Worm (Caenorhabditis elegans) whole organism, midembryonic: ENCODE measurements around the gene C33C12.11.
"Not testable (repeated sequence)": the region's sequence is repeated elsewhere in the genome, so short reads cannot be mapped to it uniquely, and the experiment has no call there.

ENCODE experiments used
- T22C8.4 ChIP-seq: fragments of 200-800 bp; sonication (Bioruptor generic); IDR thresholded peaks from 2 replicates; pipeline ENCODE4 v1.3.6; 2022; ENCODE audit warnings: missing genetic modification characterization, missing compliant biosample characterization
- cog-1 ChIP-seq: sonication (generic microtip); optimal IDR thresholded peaks from 2 replicates; lab custom pipeline; 2016; ENCODE audit warnings: missing genetic modification characterization, missing compliant biosample characterization
- flt-1 ChIP-seq: fragments of 200-800 bp; sonication (Bioruptor generic); IDR thresholded peaks from 2 replicates; pipeline ENCODE4 v1.3.6; 2022; ENCODE audit warnings: missing genetic modification characterization, missing compliant biosample characterization
- klf-2 ChIP-seq: fragments of 200-800 bp; sonication (Bioruptor generic); conservative IDR thresholded peaks from 2 replicates; pipeline ENCODE4 v1.3.6; 2022; ENCODE audit warnings: missing genetic modification reagents, missing genetic modification characterization, missing compliant biosample characterization
- med-1 ChIP-seq: sonication (generic microtip); optimal IDR thresholded peaks from 2 replicates; lab custom pipeline; 2017; ENCODE audit warnings: missing genetic modification characterization, mild to moderate bottlenecking, missing compliant biosample characterization, antibody characterized with exemption, missing genetic modification reagents; ENCODE audit not compliant: insufficient read depth
- ref-1 ChIP-seq: fragments of 200-800 bp; sonication (Bioruptor generic); conservative IDR thresholded peaks from 2 replicates; pipeline ENCODE4 v1.3.6; 2022; ENCODE audit warnings: missing genetic modification reagents, missing genetic modification characterization, missing compliant biosample characterization
- tab-1 ChIP-seq: fragments of 200-800 bp; sonication (Bioruptor generic); IDR thresholded peaks from 2 replicates; pipeline ENCODE4 v1.3.6; 2022; ENCODE audit warnings: missing genetic modification characterization, missing compliant biosample characterization
- ztf-23 ChIP-seq: fragments of 200-800 bp; sonication (Bioruptor generic); IDR thresholded peaks from 2 replicates; pipeline ENCODE4 v1.3.6; 2022; ENCODE audit warnings: missing genetic modification reagents, missing genetic modification characterization, missing compliant biosample characterization
- ztf-29 ChIP-seq: fragments of 200-800 bp; sonication (Bioruptor generic); IDR thresholded peaks from 2 replicates; pipeline ENCODE4 v1.3.6; 2022; ENCODE audit warnings: missing genetic modification reagents, missing genetic modification characterization, missing compliant biosample characterization

C33C12.11 gene

ce11 chrII:2163370-2163882, at the start of gene C33C12.11:
TSS of gene C33C12.11 (minus strand) at chrII:2163832.
- TF ChIP-seq T22C8.4, flt-1, ref-1 (GFP tag; lab: Robert Waterston, UW): not testable (repeated sequence)

DNA sequence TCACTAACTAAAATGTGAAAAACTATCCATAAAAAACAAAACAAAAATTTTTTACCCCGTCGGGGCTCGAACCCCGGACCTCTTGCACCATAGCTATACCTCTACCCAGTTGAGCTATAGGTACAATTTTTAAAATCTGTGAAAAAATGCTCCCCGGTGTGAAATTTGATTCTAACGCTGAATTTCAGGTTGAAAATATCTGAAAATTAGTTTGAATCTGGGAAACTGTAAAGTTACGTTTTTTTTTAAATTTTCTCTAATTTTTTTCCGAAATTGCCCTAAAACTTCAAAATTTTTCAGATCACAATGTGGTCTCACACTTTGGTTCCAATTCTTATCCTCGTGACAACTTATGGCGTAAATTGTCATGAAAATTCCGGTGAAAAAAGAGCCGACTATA, 44.2 kb upstream of the C33C12.11 start, which contains the start of gene Y59C2A.1:
Y59C2A.1 (plus strand) TSS at position 301 of the 400 bp plus-strand sequence.
- no peak for TF ChIP-seq tab-1 (GFP tag; lab: Robert Waterston, UW)

DNA sequence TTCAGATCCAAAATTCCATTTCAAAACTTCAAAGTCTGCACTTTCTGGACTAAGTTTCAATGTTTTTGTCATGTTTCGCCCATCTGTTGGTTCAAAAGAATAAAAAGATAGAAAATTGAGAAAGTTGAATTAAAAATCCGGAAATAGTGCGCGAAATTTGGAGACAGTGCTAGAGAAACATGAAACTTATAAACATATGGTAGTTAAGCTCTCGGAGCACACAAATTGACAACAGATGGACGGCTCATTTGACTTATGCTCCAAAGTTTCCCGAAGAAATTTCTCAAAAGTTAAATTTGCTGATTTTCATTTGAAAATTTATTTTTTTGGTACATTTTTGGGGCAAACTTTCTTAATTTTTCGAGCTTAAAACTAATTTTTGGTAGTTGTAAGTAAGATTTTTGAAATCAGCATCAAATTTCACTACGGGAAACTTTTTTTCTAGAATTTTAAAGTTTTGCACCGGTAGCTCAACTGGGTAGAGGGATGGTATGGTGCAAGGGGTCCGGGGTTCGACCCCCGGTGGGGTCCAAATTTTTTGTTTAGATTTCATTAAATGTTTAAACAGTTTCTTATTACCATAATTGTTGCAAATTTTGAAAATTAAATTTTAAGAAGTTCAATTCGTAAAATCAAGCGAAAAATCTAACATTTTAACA, 42.6 kb upstream of the C33C12.11 start:
- TF ChIP-seq ztf-29 (GFP tag; lab: Robert Waterston, UW), result no peak
- TF ChIP-seq med-1 (GFP tag; lab: Kevin White, UChicago), result no peak
- no peak for TF ChIP-seq flt-1 (GFP tag; lab: Robert Waterston, UW)
- TF ChIP-seq T22C8.4 (GFP tag; lab: Robert Waterston, UW), result no peak
- TF ChIP-seq ztf-23 (GFP tag; lab: Robert Waterston, UW), result no peak
- no peak for TF ChIP-seq cog-1 (tag; lab: Kevin White, UChicago)
- TF ChIP-seq klf-2 (GFP tag; lab: Robert Waterston, UW), result no peak
- TF ChIP-seq ref-1 (GFP tag; lab: Robert Waterston, UW), result no peak
- no peak for TF ChIP-seq tab-1 (GFP tag; lab: Robert Waterston, UW)

DNA sequence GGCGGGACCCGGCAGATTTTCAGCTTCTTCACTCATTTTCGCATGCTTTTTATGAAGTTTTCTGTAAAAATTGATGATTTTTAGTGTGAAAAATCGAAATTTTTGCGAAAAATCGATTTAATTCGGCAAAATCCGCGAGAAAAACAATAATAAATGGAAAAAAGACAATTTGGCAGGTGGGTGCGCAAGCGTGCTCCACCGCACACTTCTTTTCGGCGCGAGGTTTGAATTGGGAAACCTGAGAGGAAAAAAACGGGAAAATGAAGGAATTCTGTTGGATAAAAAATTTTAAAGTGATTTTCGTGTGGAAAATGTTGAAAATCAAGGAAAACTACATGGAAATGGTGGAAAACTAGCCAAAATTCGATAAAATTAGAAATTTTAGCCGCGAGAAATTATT, 40.4 kb upstream of the C33C12.11 start, which contains the start of gene Y59C2A.2:
Y59C2A.2 (minus strand) TSS at position 61 of the 400 bp plus-strand sequence.
- TF ChIP-seq ztf-23 (GFP tag; lab: Robert Waterston, UW), result no peak
- no peak for TF ChIP-seq cog-1 (tag; lab: Kevin White, UChicago)
- TF ChIP-seq flt-1 (GFP tag; lab: Robert Waterston, UW), result no peak
- TF ChIP-seq klf-2 (GFP tag; lab: Robert Waterston, UW), result no peak
- no peak for TF ChIP-seq ztf-29 (GFP tag; lab: Robert Waterston, UW)
- TF ChIP-seq tab-1 (GFP tag; lab: Robert Waterston, UW), result no peak
- TF ChIP-seq med-1 (GFP tag; lab: Kevin White, UChicago), result no peak
- no peak for TF ChIP-seq ref-1 (GFP tag; lab: Robert Waterston, UW)

- TF ChIP-seq T22C8.4 (GFP tag; lab: Robert Waterston, UW) (no peak), flt-1 (GFP tag; lab: Robert Waterston, UW) (no peak), med-1 (GFP tag; lab: Kevin White, UChicago) (no peak), ref-1 (GFP tag; lab: Robert Waterston, UW) (no peak), ztf-23 (GFP tag; lab: Robert Waterston, UW) (no peak), tab-1 (GFP tag; lab: Robert Waterston, UW) (no peak), ztf-29 (GFP tag; lab: Robert Waterston, UW) (no peak), klf-2 (GFP tag; lab: Robert Waterston, UW) (no peak), cog-1 (tag; lab: Kevin White, UChicago) (no peak)
Measured at ce11 chrII:2202147-2202546, 38.5 kb upstream of the C33C12.11 start.

ce11 chrII:2197555-2198288, 34.1 kb upstream of the C33C12.11 start, which contains the start of gene C33C12.1:
TSS of gene C33C12.1 (plus strand) at chrII:2198238.
- TF ChIP-seq tab-1 (GFP tag; lab: Robert Waterston, UW) (no peak), ref-1 (GFP tag; lab: Robert Waterston, UW) (no peak), ztf-23 (GFP tag; lab: Robert Waterston, UW) (no peak), flt-1 (GFP tag; lab: Robert Waterston, UW) (no peak), ztf-29 (GFP tag; lab: Robert Waterston, UW) (no peak), cog-1 (tag; lab: Kevin White, UChicago) (no peak), med-1 (GFP tag; lab: Kevin White, UChicago) (no peak), T22C8.4 (GFP tag; lab: Robert Waterston, UW) (no peak), klf-2 (GFP tag; lab: Robert Waterston, UW) (no peak)

DNA sequence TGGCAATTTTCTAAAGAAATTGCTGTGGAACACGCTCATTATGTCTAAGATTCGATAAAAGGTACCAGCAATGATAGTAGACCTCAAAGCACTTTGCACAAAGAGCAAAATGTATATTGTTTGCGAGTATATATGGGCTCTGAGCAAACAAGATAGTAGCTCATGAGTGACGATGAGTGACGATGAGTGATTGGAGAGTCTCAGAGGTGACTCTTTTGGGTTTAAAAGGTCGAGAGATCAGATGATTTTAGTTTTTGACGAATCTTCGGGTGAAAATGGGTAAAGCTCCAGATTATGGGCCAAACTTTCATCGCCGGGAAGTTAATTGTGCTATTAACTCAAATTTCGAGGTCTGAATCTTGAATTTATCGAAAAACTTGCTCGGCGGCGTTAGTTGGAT, 33.1 kb upstream of the C33C12.11 start:
- no peak for TF ChIP-seq cog-1 (tag; lab: Kevin White, UChicago)
- no peak for TF ChIP-seq ref-1 (GFP tag; lab: Robert Waterston, UW)
- no peak for TF ChIP-seq T22C8.4 (GFP tag; lab: Robert Waterston, UW)

- TF ChIP-seq cog-1 (tag; lab: Kevin White, UChicago) (peak; percentile 33), med-1 (GFP tag; lab: Kevin White, UChicago) (no peak)
Measured at ce11 chrII:2195541-2195940, 31.9 kb upstream of the C33C12.11 start.

ce11 chrII:2192267-2192666, 28.6 kb upstream of the C33C12.11 start:
- TF ChIP-seq klf-2 (GFP tag; lab: Robert Waterston, UW) (no peak), flt-1 (GFP tag; lab: Robert Waterston, UW) (no peak), T22C8.4 (GFP tag; lab: Robert Waterston, UW) (no peak), med-1 (GFP tag; lab: Kevin White, UChicago) (no peak), ztf-23 (GFP tag; lab: Robert Waterston, UW) (no peak), ztf-29 (GFP tag; lab: Robert Waterston, UW) (no peak)
